Worm (Caenorhabditis elegans): ENCODE results near the gene T25F10.1.

- TF ChIP-seq nhr-10 (tag; optimal IDR thresholded peaks at IDR 0.05) (no peak), unc-62 (GFP tag; optimal IDR thresholded peaks at IDR 0.05 in 1 of 2) (no peak), unc-62 (tag; optimal IDR thresholded peaks at IDR 0.05) (no peak), daf-12 (tag; optimal IDR thresholded peaks at IDR 0.05) (no peak), Y48G9A.11 (GFP tag; IDR thresholded peaks at IDR 0.05) (no peak), nhr-28 (tag; optimal IDR thresholded peaks at IDR 0.05) (no peak), ceh-20 (GFP tag; IDR thresholded peaks at IDR 0.05) (no peak), nhr-76 (tag; optimal IDR thresholded peaks at IDR 0.05) (no peak), mxl-2 (GFP tag; conservative IDR thresholded peaks at IDR 0.05) (no peak), fkh-10 (GFP tag; optimal IDR thresholded peaks at IDR 0.05) (no peak), lin-1 (GFP tag; IDR thresholded peaks at IDR 0.05) (no peak), nhr-111 (GFP tag; optimal IDR thresholded peaks at IDR 0.05) (no peak), F37D6.2 (tag; optimal IDR thresholded peaks at IDR 0.05) (no peak)
Observed at ce11 chrV:6762361-6762760, 5.9 kb upstream of the T25F10.1 start, which contains the start of gene T25F10.4.

Data from whole organism, L4 larva.